Worm (Caenorhabditis elegans) whole organism, young adult: ENCODE results near the gene ncr-1.
A peak's percentile ranks its signal among the peaks of the same experiment; 100 is the strongest.

ENCODE experiments used
- B0261.1 ChIP-seq: sonication (generic microtip); optimal IDR thresholded peaks from 2 replicates; lab custom pipeline; 2016; ENCODE audit warnings: mild to moderate bottlenecking, missing genetic modification characterization, moderate library complexity, missing compliant biosample characterization
- C06A6.2 ChIP-seq: fragments of 200-800 bp; sonication (Bioruptor generic); conservative IDR thresholded peaks from 2 replicates; pipeline ENCODE4 v1.3.6; 2022; ENCODE audit warnings: missing genetic modification characterization, missing compliant biosample characterization
- C17E4.6 ChIP-seq: fragments of 200-800 bp; sonication (Bioruptor generic); IDR thresholded peaks from 2 replicates; pipeline ENCODE4 v1.3.6; 2022; ENCODE audit warnings: missing genetic modification reagents, missing genetic modification characterization, missing compliant biosample characterization
- D2030.7 ChIP-seq: fragments of 200-800 bp; sonication (Bioruptor generic); IDR thresholded peaks from 2 replicates; pipeline ENCODE4 v1.3.6; 2022; ENCODE audit warnings: missing genetic modification reagents, missing genetic modification characterization, missing compliant biosample characterization
- F10E7.11 ChIP-seq: sonication (generic microtip); optimal IDR thresholded peaks from 2 replicates; lab custom pipeline; 2017; ENCODE audit warnings: mild to moderate bottlenecking, missing genetic modification characterization, moderate library complexity, missing compliant biosample characterization
- F22D6.2 ChIP-seq: sonication (generic microtip); optimal IDR thresholded peaks from 2 replicates; lab custom pipeline; 2016; ENCODE audit warnings: mild to moderate bottlenecking, missing genetic modification characterization, missing compliant biosample characterization
- F23B12.7 ChIP-seq: sonication (generic microtip); optimal IDR thresholded peaks from 2 replicates; lab custom pipeline; 2017; ENCODE audit warnings: missing genetic modification characterization, mild to moderate bottlenecking, missing compliant biosample characterization, antibody characterized with exemption, moderate library complexity; ENCODE audit not compliant: insufficient read depth
- F49E8.2 ChIP-seq: sonication (generic microtip); optimal IDR thresholded peaks from 3 replicates; lab custom pipeline; 2017; ENCODE audit warnings: missing genetic modification characterization, mild to moderate bottlenecking, missing compliant biosample characterization, antibody characterized with exemption, moderate library complexity; ENCODE audit not compliant: insufficient read depth
- F52B5.7 ChIP-seq: sonication (generic microtip); optimal IDR thresholded peaks from 2 replicates; lab custom pipeline; 2016; ENCODE audit warnings: mild to moderate bottlenecking, missing genetic modification characterization, missing compliant biosample characterization
- F57A8.1 ChIP-seq: fragments of 200-800 bp; sonication (Bioruptor generic); optimal IDR thresholded peaks from 2 replicates; lab custom pipeline; 2018; ENCODE audit warnings: mild to moderate bottlenecking, missing genetic modification characterization, moderate library complexity, missing compliant biosample characterization
- K11D2.4 ChIP-seq: fragments of 200-800 bp; sonication (Bioruptor generic); IDR thresholded peaks from 2 replicates; pipeline ENCODE4 v1.3.6; 2022; ENCODE audit warnings: missing genetic modification reagents, missing genetic modification characterization, missing compliant biosample characterization
- Y53F4B.3 ChIP-seq: fragments of 200-800 bp; sonication (Bioruptor generic); IDR thresholded peaks from 2 replicates; pipeline ENCODE4 v1.3.6; 2022; ENCODE audit warnings: missing genetic modification reagents, missing genetic modification characterization, missing compliant biosample characterization
- ZK185.1 ChIP-seq: sonication (generic microtip); optimal IDR thresholded peaks from 2 replicates; lab custom pipeline; 2016; ENCODE audit warnings: mild to moderate bottlenecking, missing genetic modification characterization, missing compliant biosample characterization; ENCODE audit not compliant: poor library complexity, severe bottlenecking
- akir-1 ChIP-seq: fragments of 200-800 bp; sonication (Bioruptor generic); optimal IDR thresholded peaks from 2 replicates; lab custom pipeline; 2018; ENCODE audit warnings: mild to moderate bottlenecking, missing genetic modification characterization, moderate library complexity, missing compliant biosample characterization
- aptf-3 ChIP-seq: fragments of 200-800 bp; sonication (Bioruptor generic); IDR thresholded peaks from 2 replicates; pipeline ENCODE4 v1.3.6; 2022; ENCODE audit warnings: missing genetic modification characterization, missing compliant biosample characterization
- atf-7 ChIP-seq: sonication (generic microtip); optimal IDR thresholded peaks from 2 replicates; lab custom pipeline; 2017; ENCODE audit warnings: mild to moderate bottlenecking, missing genetic modification characterization, missing compliant biosample characterization
- attf-3 ChIP-seq: fragments of 200-800 bp; sonication (Bioruptor generic); conservative IDR thresholded peaks from 2 replicates; pipeline ENCODE4 v1.3.6; 2022; ENCODE audit warnings: missing genetic modification reagents, missing genetic modification characterization, missing compliant biosample characterization
- attf-6 ChIP-seq: fragments of 200-800 bp; sonication (Bioruptor generic); IDR thresholded peaks from 2 replicates; pipeline ENCODE4 v1.3.6; 2022; ENCODE audit warnings: missing genetic modification reagents, missing genetic modification characterization, missing compliant biosample characterization
- bed-1 ChIP-seq: fragments of 200-800 bp; sonication (Bioruptor generic); IDR thresholded peaks from 2 replicates; pipeline ENCODE4 v1.3.6; 2022; ENCODE audit warnings: missing genetic modification reagents, missing genetic modification characterization, missing compliant biosample characterization
- ccch-3 ChIP-seq: fragments of 200-800 bp; sonication (Bioruptor generic); optimal IDR thresholded peaks from 2 replicates; lab custom pipeline; 2018; ENCODE audit warnings: mild to moderate bottlenecking, missing genetic modification characterization, missing compliant biosample characterization
- cebp-2 ChIP-seq: fragments of 200-800 bp; sonication (Bioruptor generic); IDR thresholded peaks from 2 replicates; pipeline ENCODE4 v1.3.6; 2022; ENCODE audit warnings: missing genetic modification characterization, missing compliant biosample characterization
- ceh-100 ChIP-seq: fragments of 200-800 bp; sonication (Bioruptor generic); IDR thresholded peaks from 2 replicates; pipeline ENCODE4 v1.3.6; 2022; ENCODE audit warnings: missing genetic modification reagents, missing genetic modification characterization, missing compliant biosample characterization
- ceh-79 ChIP-seq: sonication (generic microtip); optimal IDR thresholded peaks from 2 replicates; lab custom pipeline; 2017; ENCODE audit warnings: mild to moderate bottlenecking, missing genetic modification characterization, missing compliant biosample characterization
- chd-7 ChIP-seq: sonication (generic microtip); optimal IDR thresholded peaks from 2 replicates; lab custom pipeline; 2016; ENCODE audit warnings: mild to moderate bottlenecking, missing genetic modification characterization, moderate library complexity, missing compliant biosample characterization
- efl-1 ChIP-seq: fragments of 150-350 bp; optimal IDR thresholded peaks from 2 replicates; lab custom pipeline; 2014; ENCODE audit warnings: missing biosample characterization, missing genetic modification reagents, missing genetic modification characterization
- egl-44 ChIP-seq: fragments of 200-800 bp; sonication (Bioruptor generic); IDR thresholded peaks from 2 replicates; pipeline ENCODE4 v1.3.6; 2022; ENCODE audit warnings: missing genetic modification reagents, missing genetic modification characterization, missing compliant biosample characterization
- ekl-4 ChIP-seq: fragments of 200-800 bp; sonication (Bioruptor generic); IDR thresholded peaks from 2 replicates; pipeline ENCODE4 v1.3.6; 2022; ENCODE audit warnings: missing genetic modification reagents, missing genetic modification characterization, missing compliant biosample characterization
- hlh-12 ChIP-seq: sonication (generic microtip); optimal IDR thresholded peaks from 2 replicates; lab custom pipeline; 2016; ENCODE audit warnings: missing genetic modification characterization, missing compliant biosample characterization
- hmg-20 ChIP-seq: fragments of 200-800 bp; sonication (Bioruptor generic); IDR thresholded peaks from 2 replicates; pipeline ENCODE4 v1.3.6; 2022; ENCODE audit warnings: missing genetic modification reagents, missing genetic modification characterization, missing compliant biosample characterization
- hsf-1 ChIP-seq: fragments of 200-800 bp; sonication (Bioruptor generic); IDR thresholded peaks from 2 replicates; pipeline ENCODE4 v1.3.6; 2022; ENCODE audit warnings: missing genetic modification reagents, missing genetic modification characterization, missing compliant biosample characterization
- lin-26 ChIP-seq: fragments of 200-800 bp; sonication (Bioruptor generic); IDR thresholded peaks from 2 replicates; pipeline ENCODE4 v1.3.6; 2022; ENCODE audit warnings: missing genetic modification reagents, missing genetic modification characterization, missing compliant biosample characterization
- lin-54 ChIP-seq: fragments of 200-800 bp; sonication (Bioruptor generic); optimal IDR thresholded peaks from 2 replicates; lab custom pipeline; 2018; ENCODE audit warnings: mild to moderate bottlenecking, missing genetic modification characterization, missing compliant biosample characterization
- madf-3 ChIP-seq: fragments of 200-800 bp; sonication (Bioruptor generic); IDR thresholded peaks from 2 replicates; pipeline ENCODE4 v1.3.6; 2022; ENCODE audit warnings: missing genetic modification reagents, missing genetic modification characterization, missing compliant biosample characterization
- madf-6 ChIP-seq: fragments of 200-800 bp; sonication (Bioruptor generic); IDR thresholded peaks from 2 replicates; pipeline ENCODE4 v1.3.6; 2022; ENCODE audit warnings: missing genetic modification reagents, missing genetic modification characterization, missing compliant biosample characterization
- mxl-1 ChIP-seq: sonication (generic microtip); optimal IDR thresholded peaks from 2 replicates; lab custom pipeline; 2016; ENCODE audit warnings: missing genetic modification characterization, missing compliant biosample characterization
- nfyb-1 ChIP-seq: fragments of 200-800 bp; sonication (Bioruptor generic); IDR thresholded peaks from 2 replicates; pipeline ENCODE4 v1.3.6; 2022; ENCODE audit warnings: missing genetic modification reagents, missing genetic modification characterization, missing compliant biosample characterization
- nhr-179 ChIP-seq: sonication (generic microtip); optimal IDR thresholded peaks from 2 replicates; lab custom pipeline; 2016; ENCODE audit warnings: mild to moderate bottlenecking, missing genetic modification characterization, missing compliant biosample characterization
- nhr-80 ChIP-seq: sonication (generic microtip); optimal IDR thresholded peaks from 2 replicates; lab custom pipeline; 2016; ENCODE audit warnings: missing genetic modification characterization, missing compliant biosample characterization
- pbrm-1 ChIP-seq: fragments of 200-800 bp; sonication (Bioruptor generic); IDR thresholded peaks from 2 replicates; pipeline ENCODE4 v1.3.6; 2022; ENCODE audit warnings: missing genetic modification reagents, missing genetic modification characterization, missing compliant biosample characterization
- rcor-1 ChIP-seq: fragments of 200-800 bp; sonication (Bioruptor generic); IDR thresholded peaks from 2 replicates; pipeline ENCODE4 v1.3.6; 2022; ENCODE audit warnings: missing genetic modification reagents, missing genetic modification characterization, missing compliant biosample characterization
- rec-8 ChIP-seq, 2 experiments: sonication (generic microtip); optimal IDR thresholded peaks; 2 replicates each; lab custom pipeline; 2016; ENCODE audit warnings: mild to moderate bottlenecking in 2 of 2, missing genetic modification characterization in 2 of 2, missing genetic modification reagents in 2 of 2, missing genotype in 2 of 2, missing biosample characterization in 1 of 2, missing compliant biosample characterization in 1 of 2, moderate library complexity in 1 of 2
- rpc-1 ChIP-seq, 2 experiments: fragments of 150-350 bp in 1 of 2; sonication (generic microtip) in 1 of 2; optimal IDR thresholded peaks; 2 replicates each; lab custom pipeline; 2014 to 2018; ENCODE audit warnings: missing biosample characterization in 1 of 2, missing genetic modification characterization in 1 of 2, missing genetic modification reagents in 1 of 2, missing genotype in 1 of 2
- sdz-38 ChIP-seq: sonication (generic microtip); optimal IDR thresholded peaks from 2 replicates; lab custom pipeline; 2016; ENCODE audit warnings: missing genotype, missing genetic modification characterization, missing compliant biosample characterization
- sea-2 ChIP-seq: fragments of 200-800 bp; sonication (Bioruptor generic); IDR thresholded peaks from 2 replicates; pipeline ENCODE4 v1.3.6; 2022; ENCODE audit warnings: missing genetic modification characterization, missing compliant biosample characterization
- snpc-3.4 ChIP-seq: sonication (generic microtip); optimal IDR thresholded peaks from 2 replicates; lab custom pipeline; 2017; ENCODE audit warnings: missing genetic modification characterization, mild to moderate bottlenecking, missing compliant biosample characterization, antibody characterized with exemption, moderate library complexity, missing genotype, missing genetic modification reagents
- sptf-2 ChIP-seq: fragments of 200-800 bp; sonication (Bioruptor generic); optimal IDR thresholded peaks from 2 replicates; lab custom pipeline; 2018; ENCODE audit warnings: mild to moderate bottlenecking, missing genetic modification characterization, missing compliant biosample characterization
- unc-62 ChIP-seq: fragments of 150-350 bp; optimal IDR thresholded peaks from 2 replicates; lab custom pipeline; 2014; ENCODE audit warnings: missing biosample characterization, missing genetic modification reagents, missing genetic modification characterization
- ztf-26 ChIP-seq: sonication (generic microtip); optimal IDR thresholded peaks from 2 replicates; lab custom pipeline; 2017; ENCODE audit warnings: missing genetic modification characterization, missing compliant biosample characterization

Gene ncr-1

ce11 chrX:4444073-4444472 is 44.6 kb downstream of the ncr-1 start (continued):
- no peak for TF ChIP-seq bed-1 (GFP tag; lab: Robert Waterston, UW)
- TF ChIP-seq ccch-3 (GFP tag; lab: Kevin White, UChicago): no peak
- TF ChIP-seq nhr-179 (tag; lab: Kevin White, UChicago): no peak
- TF ChIP-seq lin-54 (GFP tag; lab: Kevin White, UChicago): peak; percentile 40
- peak; percentile 87 for TF ChIP-seq snpc-3.4
- TF ChIP-seq rec-8 (tag; optimal IDR thresholded peaks at IDR 0.05; lab: Kevin White, UChicago): peak; percentile 49 to 55
- peak; percentile 59 for TF ChIP-seq D2030.7 (GFP tag; lab: Robert Waterston, UW)
- peak; percentile 74 for TF ChIP-seq nfyb-1 (GFP tag; lab: Robert Waterston, UW)
- peak; percentile 73 for TF ChIP-seq Y53F4B.3 (GFP tag; lab: Robert Waterston, UW)
- no peak for TF ChIP-seq cebp-2 (GFP tag; lab: Robert Waterston, UW)
- TF ChIP-seq madf-3 (GFP tag; lab: Robert Waterston, UW): peak; percentile 15; the same call in 1 of the 2 replicates
- no peak for TF ChIP-seq sptf-2 (GFP tag; lab: Kevin White, UChicago)
- peak; percentile 78 for TF ChIP-seq hlh-12
- no peak for TF ChIP-seq F10E7.11 (tag; lab: Kevin White, UChicago)
- TF ChIP-seq ztf-26 (tag; lab: Kevin White, UChicago): peak; percentile 31
- no peak for TF ChIP-seq atf-7 (tag; lab: Kevin White, UChicago)
- no peak for TF ChIP-seq F57A8.1
- peak; percentile 61 for TF ChIP-seq F52B5.7 (tag; lab: Kevin White, UChicago)
- TF ChIP-seq akir-1 (GFP tag; lab: Kevin White, UChicago): no peak
- TF ChIP-seq sdz-38 (tag; lab: Kevin White, UChicago): no peak
- 0 out of 2 replicates have a peak, but pooled peaks have one; percentile 33 for TF ChIP-seq ceh-100 (GFP tag; lab: Robert Waterston, UW)
- 0 out of 2 replicates have a peak, but pooled peaks have one; percentile 40 for TF ChIP-seq hmg-20
- no peak for TF ChIP-seq K11D2.4 (GFP tag; lab: Robert Waterston, UW)
- no peak for TF ChIP-seq hsf-1 (GFP tag; lab: Robert Waterston, UW)
- peak; percentile 37; the same call in 1 of the 2 replicates for TF ChIP-seq attf-3 (GFP tag; lab: Robert Waterston, UW)
- TF ChIP-seq nhr-80 (tag; lab: Kevin White, UChicago): peak; percentile 2
- peak; percentile 25 for TF ChIP-seq F49E8.2
- TF ChIP-seq madf-6: peak; percentile 55; the same call in 1 of the 2 replicates
- TF ChIP-seq ZK185.1 (tag; lab: Kevin White, UChicago): peak; percentile 73
- no peak for TF ChIP-seq unc-62 (GFP tag; lab: Kevin White, UChicago)
- TF ChIP-seq sea-2: no peak
- TF ChIP-seq C06A6.2 (GFP tag; lab: Robert Waterston, UW): no peak
- no peak for TF ChIP-seq aptf-3
- TF ChIP-seq mxl-1: peak; percentile 78
- TF ChIP-seq pbrm-1: peak; percentile 89
- peak; percentile 70; the same call in 1 of the 2 replicates for TF ChIP-seq ekl-4 (GFP tag; lab: Robert Waterston, UW)
- no peak for TF ChIP-seq ceh-79 (tag; lab: Kevin White, UChicago)
- peak; percentile 79 for TF ChIP-seq rcor-1 (GFP tag; lab: Robert Waterston, UW)
- TF ChIP-seq F23B12.7: peak; percentile 39
- TF ChIP-seq efl-1 (GFP tag; lab: Kevin White, UChicago): no peak
- peak; percentile 92 for TF ChIP-seq B0261.1
- TF ChIP-seq egl-44 (GFP tag; lab: Robert Waterston, UW): peak; percentile 81
- peak; percentile 90 for TF ChIP-seq rpc-1 (optimal IDR thresholded peaks at IDR 0.05; lab: Kevin White, UChicago)
- peak; percentile 84 for TF ChIP-seq rpc-1 (tag; optimal IDR thresholded peaks at IDR 0.05; lab: Kevin White, UChicago)
- TF ChIP-seq attf-6: 0 out of 2 replicates have a peak, but pooled peaks have one; percentile 21
- no peak for TF ChIP-seq C17E4.6
- TF ChIP-seq lin-26 (GFP tag; lab: Robert Waterston, UW): peak; percentile 85
- TF ChIP-seq F22D6.2 (tag; lab: Kevin White, UChicago): peak; percentile 7
- peak; percentile 35 for TF ChIP-seq chd-7 (tag; lab: Kevin White, UChicago)
